Fruit fly (Drosophila melanogaster): ENCODE results near the gene dsx.
A peak's percentile ranks its signal among the peaks of the same experiment; 100 is the strongest.

Gene dsx

dm6 chr3R:7962778-7963494 is 4.3 kb downstream of the dsx start (continued):
- peak; percentile 53 for TF ChIP-seq CG6792 (GFP tag; optimal IDR thresholded peaks at IDR 0.05)
- peak; percentile 52 for TF ChIP-seq Smox (GFP tag; optimal IDR thresholded peaks at IDR 0.05)
- TF ChIP-seq Blimp-1 (GFP tag; optimal IDR thresholded peaks at IDR 0.05), result peak; percentile 54
- 0 out of 2 replicates have a peak, but pooled peaks have one; percentile 7 for TF ChIP-seq CG11294 (GFP tag; IDR thresholded peaks at IDR 0.05)
- no peak for TF ChIP-seq CG1621 (tag; optimal IDR thresholded peaks at IDR 0.05)
- TF ChIP-seq CG8119 (GFP tag; IDR thresholded peaks at IDR 0.05), result peak; percentile 48; the same call in 2 of the 3 replicates
- peak; percentile 30 for TF ChIP-seq CG7368 (GFP tag; optimal IDR thresholded peaks at IDR 0.05)
- no peak for TF ChIP-seq Hr38 (GFP tag; optimal IDR thresholded peaks at IDR 0.05)
- peak; percentile 77 for TF ChIP-seq esn (GFP tag; optimal IDR thresholded peaks at IDR 0.05)
- TF ChIP-seq topi (GFP tag; optimal IDR thresholded peaks at IDR 0.05), result peak; percentile 57
- TF ChIP-seq CG11902 (GFP tag; optimal IDR thresholded peaks at IDR 0.05), result peak; percentile 38
- TF ChIP-seq Ets21C (GFP tag; optimal IDR thresholded peaks at IDR 0.05), result peak; percentile 56
- peak; percentile 81 for TF ChIP-seq dsx (GFP tag; optimal IDR thresholded peaks at IDR 0.05; ENCODE audit: poor library complexity, severe bottlenecking)
- TF ChIP-seq CG4318 (GFP tag; optimal IDR thresholded peaks at IDR 0.05), result peak; percentile 85
- TF ChIP-seq cyc (GFP tag; optimal IDR thresholded peaks at IDR 0.05), result peak; percentile 49
- TF ChIP-seq Ets96B (tag; optimal IDR thresholded peaks at IDR 0.05), result peak; percentile 71
- TF ChIP-seq svp (GFP tag), result peak; percentile 79
- TF ChIP-seq CG10669 (GFP tag; optimal IDR thresholded peaks at IDR 0.05), result peak; percentile 46
- no peak for TF ChIP-seq CG6854 (GFP tag; optimal IDR thresholded peaks at IDR 0.05)
- TF ChIP-seq Eip78C (GFP tag), result peak; percentile 91
- TF ChIP-seq pdm3 (GFP tag; optimal IDR thresholded peaks at IDR 0.05), result peak; percentile 65
- peak; percentile 51 for TF ChIP-seq Hr39 (GFP tag; optimal IDR thresholded peaks at IDR 0.05)
- peak; percentile 55 for TF ChIP-seq Eip75B (GFP tag; optimal IDR thresholded peaks at IDR 0.05)
- TF ChIP-seq acj6 (GFP tag; optimal IDR thresholded peaks at IDR 0.05), result peak; percentile 70
- peak; percentile 72 for TF ChIP-seq fd59A (GFP tag; optimal IDR thresholded peaks at IDR 0.05)
- peak; percentile 41 for TF ChIP-seq Lpt (GFP tag; optimal IDR thresholded peaks at IDR 0.05)
- peak; percentile 54 for TF ChIP-seq lz (GFP tag; optimal IDR thresholded peaks at IDR 0.05)
- TF ChIP-seq ss (GFP tag; optimal IDR thresholded peaks at IDR 0.05), result peak; percentile 21 to 68
- peak; percentile 77 for TF ChIP-seq CG10631 (GFP tag; optimal IDR thresholded peaks at IDR 0.05)
- TF ChIP-seq CG11762 (GFP tag; optimal IDR thresholded peaks at IDR 0.05; ENCODE audit: insufficient read depth), result peak; percentile 53
- TF ChIP-seq CG6276 (GFP tag; optimal IDR thresholded peaks at IDR 0.05), result peak; percentile 83
- peak; percentile 29 for TF ChIP-seq CG8319 (GFP tag; optimal IDR thresholded peaks at IDR 0.05)
- peak; percentile 79 for TF ChIP-seq CG6808 (GFP tag; optimal IDR thresholded peaks at IDR 0.05)
- peak; percentile 40 for TF ChIP-seq CG9139 (GFP tag; optimal IDR thresholded peaks at IDR 0.05)
- peak; percentile 60 for TF ChIP-seq CG6163 (GFP tag; IDR thresholded peaks at IDR 0.05)
- TF ChIP-seq CG15336 (GFP tag; IDR thresholded peaks at IDR 0.05), result peak; percentile 44; the same call in 1 of the 2 replicates

dm6 chr3R:7961348-7961747 is 5.9 kb downstream of the dsx start:
- TF ChIP-seq achi (GFP tag; optimal IDR thresholded peaks at IDR 0.05), result no peak
- TF ChIP-seq dsx (GFP tag; optimal IDR thresholded peaks at IDR 0.05; ENCODE audit: poor library complexity, severe bottlenecking), result peak; percentile 84

DNA sequence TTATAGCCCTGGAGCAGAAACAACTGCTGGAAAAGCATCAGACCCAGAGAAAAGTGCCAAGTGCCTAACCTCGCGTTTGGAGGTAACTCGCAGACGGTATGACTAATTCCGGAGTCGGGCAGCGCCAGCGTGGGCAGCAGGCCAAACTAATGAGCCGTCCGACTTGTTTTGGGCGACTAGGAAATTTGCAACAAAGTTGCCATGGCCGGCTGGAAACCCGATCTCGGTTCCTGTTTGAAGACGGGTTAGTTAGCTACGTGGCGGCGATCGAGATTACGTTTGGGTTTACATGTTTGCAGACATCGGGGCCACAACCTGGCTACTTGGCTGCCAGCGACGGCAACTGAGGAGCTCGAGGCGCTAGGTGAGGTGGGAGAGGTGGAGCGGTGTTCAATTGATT is 10.2 kb downstream of the dsx start:
- TF ChIP-seq Lpt (GFP tag; optimal IDR thresholded peaks at IDR 0.05) (peak; percentile 1), dsx (GFP tag; optimal IDR thresholded peaks at IDR 0.05; ENCODE audit: poor library complexity, severe bottlenecking) (peak; percentile 100), Eip78C (GFP tag) (peak; percentile 25), topi (GFP tag; optimal IDR thresholded peaks at IDR 0.05) (no peak)
